Fruit fly (Drosophila melanogaster) whole organism, prepupa: ENCODE results near the gene BTBD9.

Experiments
- CG10631 ChIP-seq: fragments of 200-800 bp; sonication (Bioruptor generic); optimal IDR thresholded peaks from 2 replicates; lab custom pipeline; 2016; ENCODE audit warnings: missing biosample characterization, missing genetic modification characterization
- CG16779 ChIP-seq: fragments of 200-800 bp; sonication (Bioruptor generic); optimal IDR thresholded peaks from 3 replicates; lab custom pipeline; 2017; ENCODE audit warnings: missing biosample characterization, mild to moderate bottlenecking, missing genetic modification characterization
- CG3032 ChIP-seq: fragments of 200-800 bp; optimal IDR thresholded peaks from 2 replicates; lab custom pipeline; 2019; ENCODE audit warnings: missing biosample characterization, mild to moderate bottlenecking, missing genetic modification characterization, moderate library complexity
- CG6163 ChIP-seq: fragments of 200-800 bp; sonication (Bioruptor generic); IDR thresholded peaks from 3 replicates; pipeline ENCODE4 v1.3.6; 2022; ENCODE audit warnings: missing biosample characterization, missing genetic modification characterization
- Gug ChIP-seq: fragments of 200-800 bp; sonication (Bioruptor generic); IDR thresholded peaks from 2 replicates; pipeline ENCODE4 v1.3.6; 2022; ENCODE audit warnings: missing biosample characterization, missing genetic modification characterization
- Hr39 ChIP-seq: fragments of 200-800 bp; sonication (Bioruptor generic); optimal IDR thresholded peaks from 2 replicates; lab custom pipeline; 2016; ENCODE audit warnings: missing biosample characterization, missing genetic modification characterization
- pdm3 ChIP-seq: fragments of 200-800 bp; sonication (Bioruptor generic); optimal IDR thresholded peaks from 3 replicates; lab custom pipeline; 2016; ENCODE audit warnings: missing biosample characterization, missing genetic modification characterization
- vri ChIP-seq: fragments of 200-800 bp; sonication (Bioruptor generic); optimal IDR thresholded peaks from 3 replicates; lab custom pipeline; 2016; ENCODE audit warnings: missing biosample characterization, mild to moderate bottlenecking, missing genetic modification characterization

- TF ChIP-seq CG10631 (GFP tag; lab: Kevin White, UChicago) = peak; percentile 11
- peak; percentile 78 for TF ChIP-seq vri (GFP tag; lab: Kevin White, UChicago)
- TF ChIP-seq Hr39 (GFP tag; lab: Kevin White, UChicago) = no peak
- peak; percentile 83 for TF ChIP-seq CG16779
- TF ChIP-seq CG3032 = peak; percentile 66
- TF ChIP-seq Gug (GFP tag; lab: Robert Waterston, UW) = peak; percentile 59
- TF ChIP-seq CG6163 (GFP tag; lab: Robert Waterston, UW) = peak; percentile 92
- peak; percentile 54 for TF ChIP-seq pdm3 (GFP tag; lab: Kevin White, UChicago)
Measured at dm6 chrX:10805651-10806191, 37.4 kb downstream of the BTBD9 start.
